Worm (Caenorhabditis elegans) whole organism, late embryonic: Measurements from ENCODE around the gene F58A4.6.

Experiments used
- F13H6.1 ChIP-seq: sonication (generic microtip); optimal IDR thresholded peaks from 2 replicates; lab custom pipeline; 2016; ENCODE audit warnings: missing genetic modification characterization, missing compliant biosample characterization
- K09A11.1 ChIP-seq: sonication (generic microtip); optimal IDR thresholded peaks from 2 replicates; lab custom pipeline; 2017; ENCODE audit warnings: antibody characterized with exemption, mild to moderate bottlenecking, missing genetic modification characterization, missing compliant biosample characterization; ENCODE audit not compliant: insufficient read depth
- T23F11.4 ChIP-seq: fragments of 200-800 bp; sonication (Bioruptor generic); optimal IDR thresholded peaks from 2 replicates; lab custom pipeline; 2018; ENCODE audit warnings: mild to moderate bottlenecking, missing genetic modification characterization, missing compliant biosample characterization
- ahr-1 ChIP-seq: sonication (generic microtip); optimal IDR thresholded peaks from 2 replicates; lab custom pipeline; 2016; ENCODE audit warnings: missing genetic modification characterization, missing compliant biosample characterization
- ama-1 ChIP-seq: fragments of 150-350 bp; optimal IDR thresholded peaks from 2 replicates; lab custom pipeline; 2014
- ceh-14 ChIP-seq: sonication (generic microtip); optimal IDR thresholded peaks from 2 replicates; lab custom pipeline; 2016; ENCODE audit warnings: missing genotype, missing genetic modification characterization, missing compliant biosample characterization
- ceh-18 ChIP-seq: sonication (generic microtip); optimal IDR thresholded peaks from 2 replicates; lab custom pipeline; 2016; ENCODE audit warnings: missing genetic modification characterization, missing compliant biosample characterization
- ceh-2 ChIP-seq: sonication (generic microtip); optimal IDR thresholded peaks from 2 replicates; lab custom pipeline; 2016; ENCODE audit warnings: missing genotype, missing genetic modification characterization, missing compliant biosample characterization
- ceh-22 ChIP-seq: sonication (generic microtip); optimal IDR thresholded peaks from 2 replicates; lab custom pipeline; 2017; ENCODE audit warnings: missing biosample characterization, missing genetic modification characterization
- ceh-24 ChIP-seq: sonication (generic microtip); optimal IDR thresholded peaks from 2 replicates; lab custom pipeline; 2016; ENCODE audit warnings: mild to moderate bottlenecking, missing genetic modification characterization, missing compliant biosample characterization
- ceh-45 ChIP-seq: fragments of 200-800 bp; sonication (Bioruptor generic); IDR thresholded peaks from 2 replicates; pipeline ENCODE4 v1.3.6; 2022; ENCODE audit warnings: missing genetic modification reagents, missing genetic modification characterization, missing compliant biosample characterization
- ceh-48 ChIP-seq: sonication (generic microtip); optimal IDR thresholded peaks from 2 replicates; lab custom pipeline; 2016; ENCODE audit warnings: missing genetic modification characterization, inconsistent platforms, missing compliant biosample characterization
- dmd-4 ChIP-seq: sonication (generic microtip); optimal IDR thresholded peaks from 2 replicates; lab custom pipeline; 2016; ENCODE audit warnings: borderline replicate concordance, missing genetic modification characterization, missing compliant biosample characterization
- elt-2 ChIP-seq: sonication (generic microtip); optimal IDR thresholded peaks from 2 replicates; lab custom pipeline; 2016; ENCODE audit warnings: missing genetic modification reagents, missing genetic modification characterization, missing compliant biosample characterization
- elt-4 ChIP-seq: sonication (generic microtip); optimal IDR thresholded peaks from 2 replicates; lab custom pipeline; 2016; ENCODE audit warnings: missing genetic modification characterization, missing compliant biosample characterization
- fax-1 ChIP-seq: sonication (generic microtip); optimal IDR thresholded peaks from 2 replicates; lab custom pipeline; 2016; ENCODE audit warnings: missing genotype, missing genetic modification characterization, missing compliant biosample characterization
- hlh-13 ChIP-seq: fragments of 200-800 bp; sonication (Bioruptor generic); optimal IDR thresholded peaks from 2 replicates; lab custom pipeline; 2018; ENCODE audit warnings: mild to moderate bottlenecking, missing genetic modification characterization, missing compliant biosample characterization
- hlh-30 ChIP-seq: sonication (generic microtip); optimal IDR thresholded peaks from 2 replicates; lab custom pipeline; 2017; ENCODE audit warnings: antibody characterized with exemption, missing genetic modification characterization, missing compliant biosample characterization; ENCODE audit not compliant: insufficient read depth
- hlh-6 ChIP-seq: sonication (generic microtip); optimal IDR thresholded peaks from 2 replicates; lab custom pipeline; 2016; ENCODE audit warnings: missing genotype, missing genetic modification characterization, missing compliant biosample characterization
- hlh-8 ChIP-seq: sonication (generic microtip); optimal IDR thresholded peaks from 2 replicates; lab custom pipeline; 2016; ENCODE audit warnings: missing genotype, missing genetic modification characterization, missing compliant biosample characterization
- lin-11 ChIP-seq: fragments of 200-800 bp; sonication (Bioruptor generic); optimal IDR thresholded peaks from 2 replicates; lab custom pipeline; 2018; ENCODE audit warnings: mild to moderate bottlenecking, missing genetic modification characterization, missing compliant biosample characterization
- nhr-11 ChIP-seq: fragments of 150-350 bp; optimal IDR thresholded peaks from 2 replicates; lab custom pipeline; 2014; ENCODE audit warnings: missing biosample characterization, missing genetic modification characterization
- npax-4 ChIP-seq: sonication (generic microtip); optimal IDR thresholded peaks from 2 replicates; lab custom pipeline; 2016; ENCODE audit warnings: missing genetic modification characterization, missing compliant biosample characterization
- odd-2 ChIP-seq: sonication (generic microtip); optimal IDR thresholded peaks from 2 replicates; lab custom pipeline; 2017; ENCODE audit warnings: antibody characterized with exemption, mild to moderate bottlenecking, missing genetic modification characterization, missing compliant biosample characterization
- pat-9 ChIP-seq: fragments of 200-800 bp; sonication (Bioruptor generic); optimal IDR thresholded peaks from 2 replicates; lab custom pipeline; 2018; ENCODE audit warnings: mild to moderate bottlenecking, missing genetic modification characterization, moderate library complexity, missing compliant biosample characterization
- pha-4 ChIP-seq: fragments of 150-350 bp; optimal IDR thresholded peaks from 2 replicates; lab custom pipeline; 2018; ENCODE audit warnings: missing biosample characterization, missing genetic modification reagents, missing genetic modification characterization
- pqm-1 ChIP-seq: sonication (generic microtip); optimal IDR thresholded peaks from 2 replicates; lab custom pipeline; 2016; ENCODE audit warnings: missing genetic modification characterization, missing compliant biosample characterization
- sox-4 ChIP-seq: sonication (generic microtip); optimal IDR thresholded peaks from 2 replicates; lab custom pipeline; 2017; ENCODE audit warnings: mild to moderate bottlenecking, missing genetic modification characterization, inconsistent platforms, missing compliant biosample characterization
- tbx-2 ChIP-seq: sonication (generic microtip); optimal IDR thresholded peaks from 2 replicates; lab custom pipeline; 2016; ENCODE audit warnings: missing genetic modification characterization, missing compliant biosample characterization
- tbx-7 ChIP-seq: sonication (generic microtip); optimal IDR thresholded peaks from 2 replicates; lab custom pipeline; 2016; ENCODE audit warnings: missing genotype, missing genetic modification characterization, missing compliant biosample characterization
- unc-42 ChIP-seq: sonication (generic microtip); optimal IDR thresholded peaks from 2 replicates; lab custom pipeline; 2016; ENCODE audit warnings: missing genotype, missing genetic modification characterization, missing compliant biosample characterization
- unc-55 ChIP-seq: sonication (generic microtip); optimal IDR thresholded peaks from 2 replicates; lab custom pipeline; 2017; ENCODE audit warnings: missing biosample characterization, missing genetic modification reagents, missing genetic modification characterization
- ztf-16 ChIP-seq: sonication (generic microtip); optimal IDR thresholded peaks from 2 replicates; lab custom pipeline; 2017; ENCODE audit warnings: missing genetic modification characterization, missing compliant biosample characterization

The F58A4.6 gene

DNA sequence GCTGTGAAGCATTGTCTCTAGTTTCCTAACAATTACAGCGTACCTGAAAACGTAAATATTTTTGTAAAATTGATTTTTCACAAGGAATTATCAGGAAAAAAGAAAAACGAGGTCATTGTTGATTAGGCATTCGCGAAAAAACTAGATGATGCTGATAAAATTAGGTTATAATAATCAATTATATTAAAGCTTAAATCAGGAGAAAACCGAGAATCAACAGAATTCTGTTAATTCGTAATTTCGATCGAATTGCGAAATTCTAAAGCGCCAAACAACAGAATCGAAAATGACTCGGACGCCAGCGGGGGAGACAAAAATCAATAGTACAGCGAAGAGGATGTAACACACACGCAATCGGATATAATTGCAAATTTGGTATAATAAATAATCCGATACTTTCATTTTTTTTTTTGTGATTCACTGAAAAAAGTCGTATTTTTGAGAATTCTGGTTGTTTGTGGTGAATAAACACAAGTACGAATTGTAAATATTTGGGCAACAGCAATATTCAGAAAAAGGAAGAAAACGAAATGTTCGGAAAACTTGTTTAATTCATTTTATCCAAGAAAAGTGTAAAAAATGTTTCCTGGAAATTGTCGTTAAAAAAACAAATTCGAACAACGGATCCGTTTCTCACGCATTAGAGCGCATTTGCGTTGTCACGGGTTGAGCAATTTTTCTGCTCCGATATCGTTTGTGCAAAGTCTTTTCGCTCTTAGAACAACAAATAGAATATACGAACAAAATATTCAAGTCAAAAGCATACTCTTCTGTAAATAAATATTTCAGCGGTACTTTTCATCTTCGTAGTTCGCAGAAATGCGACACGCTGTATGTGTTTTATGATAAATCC lies 34.0 kb upstream of the F58A4.6 start, which contains the start of gene ced-7:
Gene ced-7, minus strand, starts transcription at position 51 of the 853 bp plus-strand sequence.
- TF ChIP-seq hlh-30 (tag; lab: Kevin White, UChicago) (peak; percentile 84), hlh-8 (tag; lab: Kevin White, UChicago) (no peak)

ce11 chrIII:9582240-9582639 lies 32.0 kb upstream of the F58A4.6 start, which contains the start of gene C48B4.3:
Gene C48B4.3, minus strand, starts transcription at chrIII:9582388.
- TF ChIP-seq nhr-11 (tag; lab: Kevin White, UChicago) (no peak), pqm-1 (tag; lab: Kevin White, UChicago) (no peak), unc-55 (GFP tag; lab: Kevin White, UChicago) (no peak), elt-2 (tag; lab: Kevin White, UChicago) (peak; percentile 16)

- TF ChIP-seq ceh-14 (tag; lab: Kevin White, UChicago): peak; percentile 13
- TF ChIP-seq unc-42: peak; percentile 57
- no peak for TF ChIP-seq dmd-4 (tag; lab: Kevin White, UChicago)
- TF ChIP-seq tbx-2: no peak
- no peak for TF ChIP-seq elt-4
Observed at ce11 chrIII:9583224-9583623, 31.1 kb upstream of the F58A4.6 start.

- no peak for TF ChIP-seq T23F11.4 (GFP tag; lab: Kevin White, UChicago)
- TF ChIP-seq unc-42: peak; percentile 91
Observed at ce11 chrIII:9585314-9585713, 29.0 kb upstream of the F58A4.6 start.

DNA sequence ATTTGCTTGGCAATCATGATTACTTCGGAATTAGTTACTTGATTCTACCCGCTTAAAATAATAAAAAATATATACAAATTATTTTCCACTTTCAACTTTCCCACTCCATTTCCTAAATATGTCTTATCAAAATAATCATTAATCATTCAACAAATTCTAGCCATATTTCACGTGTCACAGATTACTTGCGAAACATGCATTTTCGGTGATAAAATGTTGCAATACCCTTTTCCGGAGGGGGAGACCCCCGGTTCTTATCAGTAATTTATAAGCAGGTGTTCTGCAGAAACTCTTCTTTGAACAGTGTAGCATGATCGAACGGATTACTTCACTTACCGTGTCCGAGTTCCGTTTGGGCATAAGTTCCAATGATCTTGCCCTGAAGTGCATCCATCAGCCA lies 24.1 kb upstream of the F58A4.6 start:
- TF ChIP-seq elt-2 (tag; lab: Kevin White, UChicago) (peak; percentile 90), ceh-24 (tag; lab: Kevin White, UChicago) (no peak)

- TF ChIP-seq lin-11 (no peak), elt-4 (no peak), odd-2 (tag; lab: Kevin White, UChicago) (no peak), hlh-8 (tag; lab: Kevin White, UChicago) (no peak), ztf-16 (tag; lab: Kevin White, UChicago) (no peak), fax-1 (no peak), K09A11.1 (tag; lab: Kevin White, UChicago) (no peak)
Observed at ce11 chrIII:9592118-9592517, 22.2 kb upstream of the F58A4.6 start, which contains the start of gene acox-1.5. Gene acox-1.5, minus strand, starts transcription at chrIII:9592192.

- no peak for TF ChIP-seq pat-9 (tag; lab: Kevin White, UChicago)
- TF ChIP-seq ceh-2 (tag; lab: Kevin White, UChicago): no peak
- TF ChIP-seq npax-4 (tag; lab: Kevin White, UChicago): no peak
- TF ChIP-seq F13H6.1 (tag; lab: Kevin White, UChicago): no peak
- no peak for TF ChIP-seq ahr-1 (tag; lab: Kevin White, UChicago)
- no peak for TF ChIP-seq sox-4 (tag; lab: Kevin White, UChicago)
- TF ChIP-seq ceh-18 (tag; lab: Kevin White, UChicago): no peak
- no peak for TF ChIP-seq hlh-13 (GFP tag; lab: Kevin White, UChicago)
- no peak for TF ChIP-seq unc-55 (GFP tag; lab: Kevin White, UChicago)
- TF ChIP-seq pha-4: no peak
- no peak for TF ChIP-seq tbx-7 (tag; lab: Kevin White, UChicago)
- no peak for TF ChIP-seq ceh-45
- TF ChIP-seq fax-1: no peak
- TF ChIP-seq ama-1 (lab: Kevin White, UChicago): no peak
- TF ChIP-seq tbx-2: no peak
- no peak for TF ChIP-seq ceh-48 (tag; lab: Kevin White, UChicago)
- TF ChIP-seq hlh-6: no peak
- no peak for TF ChIP-seq pqm-1 (tag; lab: Kevin White, UChicago)
- no peak for TF ChIP-seq ceh-22 (tag; lab: Kevin White, UChicago)
- TF ChIP-seq, all 69 proteins: peak for 0
Observed at ce11 chrIII:9595563-9595962, 18.7 kb upstream of the F58A4.6 start, which contains the start of gene rom-2. Gene rom-2, minus strand, starts transcription at chrIII:9595663.
